Worm (Caenorhabditis elegans): Measurements from ENCODE around the gene flp-16.

Gene flp-16

ce11 chrII:13237829-13238404 is 2.8 kb downstream of the flp-16 start, which contains the start of gene romo-1 (continued):
- TF ChIP-seq C16A3.4 (tag; optimal IDR thresholded peaks at IDR 0.05) (peak; percentile 78), unc-86 (tag; optimal IDR thresholded peaks at IDR 0.05) (peak; percentile 71), mdl-1 (tag; optimal IDR thresholded peaks at IDR 0.05) (peak in 1 of 2 experiments; percentile 58), lir-3 (tag; optimal IDR thresholded peaks at IDR 0.05; ENCODE audit: poor library complexity) (peak; percentile 64), fkh-10 (GFP tag; optimal IDR thresholded peaks at IDR 0.05) (no peak), F16B12.6 (tag; optimal IDR thresholded peaks at IDR 0.05) (peak; percentile 67), fos-1 (tag; optimal IDR thresholded peaks at IDR 0.05) (peak; percentile 50), snu-23 (GFP tag; optimal IDR thresholded peaks at IDR 0.05) (peak; percentile 88), dpl-1 (GFP tag; optimal IDR thresholded peaks at IDR 0.05) (peak; percentile 91 to 96 (median 96)), lin-39 (tag; optimal IDR thresholded peaks at IDR 0.05) (peak; percentile 48), nhr-47 (tag; optimal IDR thresholded peaks at IDR 0.05) (peak; percentile 87), ceh-88 (GFP tag; IDR thresholded peaks at IDR 0.05) (no peak), fkh-4 (tag; optimal IDR thresholded peaks at IDR 0.05; ENCODE audit: borderline replicate concordance) (no peak), fkh-8 (tag; optimal IDR thresholded peaks at IDR 0.05) (peak; percentile 64), nhr-12 (tag; optimal IDR thresholded peaks at IDR 0.05) (no peak), tlp-1 (tag; optimal IDR thresholded peaks at IDR 0.05) (no peak), aly-2 (tag; optimal IDR thresholded peaks at IDR 0.05) (peak; percentile 67), isw-1 (GFP tag; IDR thresholded peaks at IDR 0.05) (peak; percentile 55), dsc-1 (tag; optimal IDR thresholded peaks at IDR 0.05) (peak; percentile 81), sup-37 (GFP tag; optimal IDR thresholded peaks at IDR 0.05) (no peak), pag-3 (tag; optimal IDR thresholded peaks at IDR 0.05; ENCODE audit: borderline replicate concordance, insufficient read depth) (no peak), nhr-237 (tag; optimal IDR thresholded peaks at IDR 0.05) (peak; percentile 5), Y116A8C.19 (tag; optimal IDR thresholded peaks at IDR 0.05; ENCODE audit: borderline replicate concordance) (no peak), nhr-71 (tag; optimal IDR thresholded peaks at IDR 0.05) (peak; percentile 88), ceh-82 (tag; optimal IDR thresholded peaks at IDR 0.05) (peak; percentile 74 to 83 (median 80)), elt-2 (tag; optimal IDR thresholded peaks at IDR 0.05) (peak; percentile 40), lin-35 (GFP tag; optimal IDR thresholded peaks at IDR 0.05) (peak; percentile 93 to 96), ceh-63 (GFP tag; optimal IDR thresholded peaks at IDR 0.05) (no peak), xbp-1 (tag; optimal IDR thresholded peaks at IDR 0.05) (peak; percentile 80), lsy-2 (tag; optimal IDR thresholded peaks at IDR 0.05) (peak; percentile 87 to 89), elt-3 (tag; optimal IDR thresholded peaks at IDR 0.05) (peak in 2 of 6 experiments; percentile 27 to 55), hlh-4 (tag; optimal IDR thresholded peaks at IDR 0.05) (no peak), irx-1 (tag; optimal IDR thresholded peaks at IDR 0.05) (peak; percentile 57), rnt-1 (tag; optimal IDR thresholded peaks at IDR 0.05) (peak; percentile 78), nhr-85 (tag) (peak; percentile 85), pax-3 (tag; optimal IDR thresholded peaks at IDR 0.05) (peak; percentile 23), pqm-1 (tag; optimal IDR thresholded peaks at IDR 0.05) (no peak), jun-1 (tag; optimal IDR thresholded peaks at IDR 0.05) (peak; percentile 34), unc-62 (GFP tag; optimal IDR thresholded peaks at IDR 0.05) (no peak), tbx-2 (tag; optimal IDR thresholded peaks at IDR 0.05) (peak; percentile 86), ama-1 (optimal IDR thresholded peaks at IDR 0.05) (no peak)

ce11 chrII:13239593-13239992 is 4.5 kb downstream of the flp-16 start:
- TF ChIP-seq unc-62 (GFP tag; optimal IDR thresholded peaks at IDR 0.05): no peak
- no peak for TF ChIP-seq mdl-1 (tag; optimal IDR thresholded peaks at IDR 0.05)
- TF ChIP-seq ztf-11 (tag; optimal IDR thresholded peaks at IDR 0.05): no peak
- no peak for TF ChIP-seq nhr-85 (tag)
- no peak for TF ChIP-seq jun-1 (tag; optimal IDR thresholded peaks at IDR 0.05)
- TF ChIP-seq unc-98 (GFP tag; IDR thresholded peaks at IDR 0.05): no peak
- TF ChIP-seq lin-14 (GFP tag; optimal IDR thresholded peaks at IDR 0.05): no peak
- no peak for TF ChIP-seq ceh-8 (GFP tag; optimal IDR thresholded peaks at IDR 0.05)
- no peak for TF ChIP-seq ceh-63 (GFP tag; optimal IDR thresholded peaks at IDR 0.05)
- TF ChIP-seq snpc-4 (tag; optimal IDR thresholded peaks at IDR 0.05): no peak
- TF ChIP-seq hlh-4 (tag; optimal IDR thresholded peaks at IDR 0.05): no peak
- TF ChIP-seq ama-1 (optimal IDR thresholded peaks at IDR 0.05): no peak
- no peak for TF ChIP-seq nhr-77 (tag; optimal IDR thresholded peaks at IDR 0.05)
- TF ChIP-seq nhr-47 (tag; optimal IDR thresholded peaks at IDR 0.05): no peak
- TF ChIP-seq lin-35 (GFP tag; optimal IDR thresholded peaks at IDR 0.05): no peak
- no peak for TF ChIP-seq nhr-76 (tag; optimal IDR thresholded peaks at IDR 0.05)
- TF ChIP-seq mep-1 (tag; optimal IDR thresholded peaks at IDR 0.05): no peak

All from whole organism, L1 larva.